Fruit fly (Drosophila melanogaster) whole organism, embryonic: ENCODE results near the gene Reg-2.

ENCODE experiments used
- B-H1 ChIP-seq: fragments of 200-800 bp; sonication (Bioruptor generic); IDR thresholded peaks from 3 replicates; pipeline ENCODE4 v1.3.6; 2022; ENCODE audit warnings: missing biosample characterization, missing genetic modification characterization
- Bdp1 ChIP-seq: fragments of 200-800 bp; sonication (Bioruptor generic); optimal IDR thresholded peaks from 3 replicates; lab custom pipeline; 2016; ENCODE audit warnings: missing biosample characterization, missing genetic modification characterization
- CG12659 ChIP-seq: fragments of 200-800 bp; sonication (Bioruptor generic); optimal IDR thresholded peaks from 3 replicates; lab custom pipeline; 2017; ENCODE audit warnings: mild to moderate bottlenecking, missing biosample characterization, missing genetic modification reagents, missing genetic modification characterization
- CG14667 ChIP-seq: fragments of 200-800 bp; sonication (Bioruptor generic); IDR thresholded peaks from 2 replicates; pipeline ENCODE4 v1.3.6; 2022; ENCODE audit warnings: missing biosample characterization, missing genetic modification characterization
- CG17359 ChIP-seq: fragments of 200-800 bp; sonication (Bioruptor generic); optimal IDR thresholded peaks from 3 replicates; lab custom pipeline; 2018; ENCODE audit warnings: missing biosample characterization, mild to moderate bottlenecking, missing genetic modification characterization, moderate library complexity
- CG32532 ChIP-seq: fragments of 200-800 bp; sonication (Bioruptor generic); IDR thresholded peaks from 2 replicates; pipeline ENCODE4 v1.3.6; 2022; ENCODE audit warnings: missing biosample characterization, missing genetic modification characterization
- CG32767 ChIP-seq: fragments of 200-800 bp; sonication (Bioruptor generic); IDR thresholded peaks from 2 replicates; pipeline ENCODE4 v1.3.6; 2022; ENCODE audit warnings: missing biosample characterization, missing genetic modification characterization
- CG5245 ChIP-seq: fragments of 200-800 bp; sonication (Bioruptor generic); optimal IDR thresholded peaks from 3 replicates; lab custom pipeline; 2016; ENCODE audit warnings: missing biosample characterization, missing genetic modification characterization
- CG6854 ChIP-seq: fragments of 200-800 bp; sonication (Bioruptor generic); optimal IDR thresholded peaks from 3 replicates; lab custom pipeline; 2017; ENCODE audit warnings: missing biosample characterization, mild to moderate bottlenecking, missing genetic modification characterization
- CG8359 ChIP-seq: fragments of 200-800 bp; sonication (Bioruptor generic); optimal IDR thresholded peaks from 2 replicates; lab custom pipeline; 2017; ENCODE audit warnings: missing biosample characterization, mild to moderate bottlenecking, missing genetic modification characterization, borderline replicate concordance
- CG9932 ChIP-seq: fragments of 200-800 bp; sonication (Bioruptor generic); IDR thresholded peaks from 2 replicates; pipeline ENCODE4 v1.3.6; 2022; ENCODE audit warnings: missing biosample characterization, missing genetic modification characterization
- CrebB ChIP-seq: fragments of 200-800 bp; sonication (Bioruptor generic); optimal IDR thresholded peaks from 3 replicates; lab custom pipeline; 2018; ENCODE audit warnings: missing biosample characterization, mild to moderate bottlenecking, missing genetic modification characterization
- D ChIP-seq, 2 experiments: fragments of 200-800 bp in 1 of 2; fragments of >200 bp in 1 of 2; sonication (Bioruptor generic) in 1 of 2; optimal IDR thresholded peaks; 2 replicates in 1 of 2; 3 replicates in 1 of 2; lab custom pipeline; 2017; ENCODE audit warnings: mild to moderate bottlenecking in 1 of 2, missing biosample characterization in 1 of 2, missing genetic modification characterization in 1 of 2, missing genetic modification reagents in 1 of 2
- Deaf1 ChIP-seq: fragments of 200-800 bp; optimal IDR thresholded peaks from 3 replicates; lab custom pipeline; 2019; ENCODE audit warnings: missing biosample characterization, mild to moderate bottlenecking, missing genetic modification characterization, moderate library complexity
- Doc2 ChIP-seq: fragments of 200-800 bp; sonication (Bioruptor generic); IDR thresholded peaks from 2 replicates; pipeline ENCODE4 v1.3.6; 2022; ENCODE audit warnings: missing biosample characterization, missing genetic modification characterization
- HLH3B ChIP-seq: fragments of 200-800 bp; sonication (Bioruptor generic); IDR thresholded peaks from 2 replicates; pipeline ENCODE4 v1.3.6; 2022; ENCODE audit warnings: missing biosample characterization, missing genetic modification characterization
- Kr ChIP-seq: fragments of 200-800 bp; sonication (Bioruptor generic); optimal IDR thresholded peaks from 2 replicates; lab custom pipeline; 2017; ENCODE audit warnings: missing biosample characterization, mild to moderate bottlenecking, missing genetic modification characterization
- Oaz ChIP-seq: fragments of 200-800 bp; sonication (Bioruptor generic); IDR thresholded peaks from 2 replicates; pipeline ENCODE4 v1.3.6; 2022; ENCODE audit warnings: missing biosample characterization, missing genetic modification characterization
- Rx ChIP-seq: fragments of 200-800 bp; sonication (Bioruptor generic); IDR thresholded peaks from 2 replicates; pipeline ENCODE4 v1.3.6; 2022; ENCODE audit warnings: missing biosample characterization, missing genetic modification characterization
- Sin3A ChIP-seq: fragments of >200 bp; optimal IDR thresholded peaks from 2 replicates; lab custom pipeline; 2018
- Six4 ChIP-seq: fragments of 200-800 bp; sonication (Bioruptor generic); optimal IDR thresholded peaks from 2 replicates; lab custom pipeline; 2016; ENCODE audit warnings: missing biosample characterization, missing genetic modification characterization
- TFAM ChIP-seq: fragments of 200-800 bp; sonication (Bioruptor generic); optimal IDR thresholded peaks from 2 replicates; lab custom pipeline; 2017; ENCODE audit warnings: missing biosample characterization, missing genetic modification characterization, inconsistent platforms
- Trl ChIP-seq, 3 experiments: fragments of >200 bp in 2 of 3; fragments of 200-800 bp in 1 of 3; sonication (Bioruptor generic) in 1 of 3; optimal IDR thresholded peaks; 2 replicates in 1 of 3; 3 replicates in 2 of 3; lab custom pipeline; 2016 to 2017; ENCODE audit warnings: missing biosample characterization in 1 of 3, missing genetic modification characterization in 1 of 3
- Usf ChIP-seq: fragments of 200-800 bp; sonication (Bioruptor generic); optimal IDR thresholded peaks from 2 replicates; lab custom pipeline; 2017; ENCODE audit warnings: missing genotype, missing biosample characterization, missing genetic modification characterization
- ase ChIP-seq: fragments of 200-800 bp; sonication (Bioruptor generic); IDR thresholded peaks from 3 replicates; pipeline ENCODE4 v1.3.6; 2022; ENCODE audit warnings: missing biosample characterization, missing genetic modification characterization
- btn ChIP-seq: fragments of 200-800 bp; sonication (Bioruptor generic); optimal IDR thresholded peaks from 2 replicates; lab custom pipeline; 2016; ENCODE audit warnings: missing biosample characterization, missing genetic modification characterization
- ci ChIP-seq: fragments of 200-800 bp; sonication (Bioruptor generic); IDR thresholded peaks from 3 replicates; pipeline ENCODE4 v1.3.6; 2022; ENCODE audit warnings: missing biosample characterization, missing genetic modification characterization
- dimm ChIP-seq: fragments of 200-800 bp; sonication (Bioruptor generic); IDR thresholded peaks from 2 replicates; pipeline ENCODE4 v1.3.6; 2022; ENCODE audit warnings: missing biosample characterization, missing genetic modification characterization
- exex ChIP-seq: fragments of 200-800 bp; sonication (Bioruptor generic); optimal IDR thresholded peaks from 4 replicates; lab custom pipeline; 2018; ENCODE audit warnings: missing biosample characterization, mild to moderate bottlenecking, missing genetic modification characterization, moderate library complexity
- gem ChIP-seq: fragments of 200-800 bp; sonication (Bioruptor generic); optimal IDR thresholded peaks from 2 replicates; lab custom pipeline; 2019; ENCODE audit warnings: missing biosample characterization, mild to moderate bottlenecking, missing genetic modification characterization, moderate library complexity
- ham ChIP-seq: fragments of 200-800 bp; sonication (Bioruptor generic); IDR thresholded peaks from 2 replicates; pipeline ENCODE4 v1.3.6; 2022; ENCODE audit warnings: missing biosample characterization, missing genetic modification characterization
- hth ChIP-seq: fragments of >200 bp; optimal IDR thresholded peaks from 2 replicates; lab custom pipeline; 2017; ENCODE audit warnings: inconsistent platforms
- jing ChIP-seq: fragments of 200-800 bp; sonication (Bioruptor generic); optimal IDR thresholded peaks from 2 replicates; lab custom pipeline; 2018; ENCODE audit warnings: missing biosample characterization, mild to moderate bottlenecking, missing genetic modification characterization
- lbe ChIP-seq: fragments of 200-800 bp; sonication (Bioruptor generic); optimal IDR thresholded peaks from 2 replicates; lab custom pipeline; 2016; ENCODE audit warnings: missing biosample characterization, mild to moderate bottlenecking, missing genetic modification characterization
- nerfin-1 ChIP-seq: fragments of 200-800 bp; sonication (Bioruptor generic); optimal IDR thresholded peaks from 3 replicates; lab custom pipeline; 2019; ENCODE audit warnings: missing biosample characterization, mild to moderate bottlenecking, missing genetic modification characterization, moderate library complexity
- nerfin-2 ChIP-seq: fragments of 200-800 bp; sonication (Bioruptor generic); IDR thresholded peaks from 2 replicates; pipeline ENCODE4 v1.3.6; 2022; ENCODE audit warnings: missing biosample characterization, missing genetic modification characterization; ENCODE audit not compliant: partially characterized antibody
- pb ChIP-seq: fragments of 200-800 bp; sonication (Bioruptor generic); optimal IDR thresholded peaks from 3 replicates; lab custom pipeline; 2016; ENCODE audit warnings: missing biosample characterization, missing genetic modification characterization
- phol ChIP-seq: fragments of 200-800 bp; sonication (Bioruptor generic); optimal IDR thresholded peaks from 3 replicates; lab custom pipeline; 2018; ENCODE audit warnings: missing biosample characterization, mild to moderate bottlenecking, missing genetic modification characterization, moderate library complexity
- prd ChIP-seq, 3 experiments: fragments of >200 bp in 2 of 3; fragments of 200-800 bp in 1 of 3; sonication (Bioruptor generic) in 1 of 3; optimal IDR thresholded peaks in 2 of 3; IDR thresholded peaks in 1 of 3; 2 replicates in 2 of 3; 3 replicates in 1 of 3; pipeline versions ENCODE4 v1.3.6 to Lab custom; 2017 to 2022; ENCODE audit warnings: missing biosample characterization in 1 of 3, missing genetic modification characterization in 1 of 3
- repo ChIP-seq: fragments of 200-800 bp; sonication (Bioruptor generic); optimal IDR thresholded peaks from 2 replicates; lab custom pipeline; 2016; ENCODE audit warnings: missing biosample characterization, missing genetic modification characterization
- rib ChIP-seq: fragments of 200-800 bp; sonication (Bioruptor generic); IDR thresholded peaks from 2 replicates; pipeline ENCODE4 v1.3.6; 2022; ENCODE audit warnings: missing biosample characterization, missing genetic modification characterization
- schlank ChIP-seq: fragments of 200-800 bp; sonication (Bioruptor generic); optimal IDR thresholded peaks from 2 replicates; lab custom pipeline; 2018; ENCODE audit warnings: missing biosample characterization, mild to moderate bottlenecking, missing genetic modification characterization
- sim ChIP-seq: fragments of 200-800 bp; sonication (Bioruptor generic); IDR thresholded peaks from 2 replicates; pipeline ENCODE4 v1.3.6; 2022; ENCODE audit warnings: missing biosample characterization, missing genetic modification characterization
- slbo ChIP-seq: fragments of 200-800 bp; sonication (Bioruptor generic); IDR thresholded peaks from 2 replicates; pipeline ENCODE4 v1.3.6; 2022; ENCODE audit warnings: missing biosample characterization, missing genetic modification characterization
- sr ChIP-seq: fragments of 200-800 bp; sonication (Bioruptor generic); IDR thresholded peaks from 3 replicates; pipeline ENCODE4 v1.3.6; 2022; ENCODE audit warnings: missing biosample characterization, missing genetic modification characterization
- sug ChIP-seq: fragments of 200-800 bp; optimal IDR thresholded peaks from 2 replicates; lab custom pipeline; 2019; ENCODE audit warnings: missing biosample characterization, mild to moderate bottlenecking, missing genetic modification characterization, moderate library complexity
- tup ChIP-seq: fragments of 200-800 bp; sonication (Bioruptor generic); optimal IDR thresholded peaks from 2 replicates; lab custom pipeline; 2016; ENCODE audit warnings: missing biosample characterization, mild to moderate bottlenecking, missing genetic modification characterization, moderate library complexity
- wor ChIP-seq: fragments of 200-800 bp; sonication (Bioruptor generic); IDR thresholded peaks from 2 replicates; pipeline ENCODE4 v1.3.6; 2022; ENCODE audit warnings: missing biosample characterization, missing genetic modification characterization

Reg-2 gene

DNA sequence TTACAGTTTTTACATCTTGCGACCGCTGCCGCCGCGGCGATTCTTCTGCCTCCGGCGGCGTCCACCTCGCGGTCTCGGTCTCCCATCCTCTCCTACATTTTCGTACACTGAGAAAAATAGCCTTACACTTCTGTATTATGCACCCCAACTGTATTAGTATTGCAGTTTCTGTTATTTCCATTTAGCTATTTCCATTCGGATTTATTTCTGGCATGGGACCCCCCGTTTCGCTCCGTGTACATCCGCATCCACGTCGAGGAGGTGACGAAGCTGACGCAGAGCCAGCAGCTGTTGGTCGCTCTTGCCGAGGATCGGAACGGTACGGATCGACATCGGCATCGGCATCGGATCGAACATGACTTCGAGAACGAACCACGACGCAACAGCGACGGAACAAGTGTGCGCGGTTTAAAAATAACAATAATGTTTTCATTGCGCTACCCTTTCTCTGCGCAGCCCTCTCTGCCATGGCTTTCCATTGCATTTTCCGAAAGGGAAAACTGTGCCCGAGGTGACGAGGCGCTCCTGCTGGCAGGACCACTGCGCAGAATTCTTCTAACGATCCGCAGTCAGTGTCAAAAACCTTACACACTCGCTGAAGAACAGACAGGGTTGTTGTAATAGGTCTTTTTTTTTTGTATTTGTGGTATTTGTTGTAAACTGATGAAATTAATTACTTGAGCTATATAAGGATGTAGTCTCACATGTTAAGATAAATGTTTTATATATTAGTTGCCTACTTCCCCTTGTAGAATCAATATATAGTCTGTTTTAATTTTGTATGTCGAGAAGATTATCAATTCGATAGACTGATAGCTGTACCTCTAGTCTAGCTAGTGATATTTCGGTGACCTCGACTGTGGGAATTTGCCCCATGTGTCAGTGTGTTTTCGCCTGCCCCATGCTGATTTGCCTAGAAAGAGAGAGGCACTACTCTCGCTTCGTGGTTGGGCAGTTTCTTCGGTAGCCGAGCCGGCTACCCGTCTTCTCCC, 16.8 kb downstream of the Reg-2 start (continued):
- TF ChIP-seq sr (peak; percentile 66; the same call in 1 of the 3 replicates), CG17359 (tag; lab: Kevin White, UChicago) (peak; percentile 90), Six4 (GFP tag; lab: Kevin White, UChicago) (peak; percentile 91), CG12659 (GFP tag; lab: Kevin White, UChicago) (peak; percentile 87), sim (GFP tag; lab: Robert Waterston, UW) (peak; percentile 83), sug (tag; lab: Kevin White, UChicago) (peak; percentile 86), wor (GFP tag; lab: Robert Waterston, UW) (peak; percentile 67), schlank (tag; lab: Kevin White, UChicago) (peak; percentile 79), Doc2 (GFP tag; lab: Robert Waterston, UW) (peak; percentile 70), TFAM (GFP tag; lab: Kevin White, UChicago) (peak; percentile 17), B-H1 (GFP tag; lab: Robert Waterston, UW) (peak; percentile 81), CG6854 (GFP tag; lab: Kevin White, UChicago) (peak; percentile 78), hth (lab: Kevin White, UChicago) (no peak), tup (peak; percentile 85), Rx (GFP tag; lab: Robert Waterston, UW) (peak; percentile 88), CG32532 (peak; percentile 96), CG8359 (GFP tag; lab: Kevin White, UChicago) (peak; percentile 75), btn (GFP tag; lab: Kevin White, UChicago) (peak; percentile 85), repo (GFP tag; lab: Kevin White, UChicago) (peak; percentile 91), pb (GFP tag; lab: Kevin White, UChicago) (peak; percentile 89), Deaf1 (tag; lab: Kevin White, UChicago) (peak; percentile 90), Kr (GFP tag; lab: Kevin White, UChicago) (peak; percentile 76), jing (GFP tag; lab: Kevin White, UChicago) (peak; percentile 78), lbe (GFP tag; lab: Kevin White, UChicago) (no peak), Trl (optimal IDR thresholded peaks at IDR 0.05; lab: Kevin White, UChicago) (peak in 1 of 2 experiments; percentile 11), Trl (GFP tag; optimal IDR thresholded peaks at IDR 0.05; lab: Kevin White, UChicago) (peak; percentile 91), Oaz (GFP tag; lab: Robert Waterston, UW) (peak; percentile 75), CG5245 (GFP tag; lab: Kevin White, UChicago) (peak; percentile 87), prd (optimal IDR thresholded peaks at IDR 0.05; lab: Kevin White, UChicago) (no peak), prd (GFP tag; IDR thresholded peaks at IDR 0.05; lab: Robert Waterston, UW) (peak; percentile 94), ham (peak; percentile 76; the same call in 1 of the 2 replicates), nerfin-1 (tag; lab: Kevin White, UChicago) (peak; percentile 78), Bdp1 (GFP tag; lab: Kevin White, UChicago) (peak; percentile 72), CG9932 (peak; percentile 95), exex (tag; lab: Kevin White, UChicago) (no peak), CrebB (tag; lab: Kevin White, UChicago) (peak; percentile 87), phol (tag; lab: Kevin White, UChicago) (peak; percentile 83), CG14667 (peak; percentile 89), gem (tag; lab: Kevin White, UChicago) (peak; percentile 91), ci (GFP tag; lab: Robert Waterston, UW) (peak; percentile 96), nerfin-2 (no peak), dimm (GFP tag; lab: Robert Waterston, UW) (peak; percentile 61; the same call in 1 of the 2 replicates), rib (GFP tag; lab: Robert Waterston, UW) (peak; percentile 92), slbo (GFP tag; lab: Robert Waterston, UW) (peak; percentile 94), Sin3A (no peak), ase (peak; percentile 89), Usf (GFP tag; lab: Kevin White, UChicago) (peak; percentile 88), CG32767 (GFP tag; lab: Robert Waterston, UW) (peak; percentile 75), HLH3B (GFP tag; lab: Robert Waterston, UW) (peak; percentile 94), D (optimal IDR thresholded peaks at IDR 0.05; lab: Kevin White, UChicago) (no peak), D (GFP tag; optimal IDR thresholded peaks at IDR 0.05; lab: Kevin White, UChicago) (peak; percentile 86)
